Worm (Caenorhabditis elegans) whole organism, early embryonic: Measurements from ENCODE around the gene pdr-1.

Experiments
- F13C5.2 ChIP-seq: sonication (generic microtip); optimal IDR thresholded peaks from 2 replicates; lab custom pipeline; 2017; ENCODE audit warnings: mild to moderate bottlenecking, missing genetic modification characterization, inconsistent platforms, missing compliant biosample characterization
- aly-1 ChIP-seq: sonication (generic microtip); optimal IDR thresholded peaks from 2 replicates; lab custom pipeline; 2016; ENCODE audit warnings: missing genetic modification characterization, missing compliant biosample characterization
- ama-1 ChIP-seq: fragments of 150-350 bp; optimal IDR thresholded peaks from 2 replicates; lab custom pipeline; 2014
- ceh-13 ChIP-seq: fragments of 200-800 bp; sonication (Bioruptor generic); optimal IDR thresholded peaks from 2 replicates; lab custom pipeline; 2018; ENCODE audit warnings: mild to moderate bottlenecking, missing genetic modification characterization, missing compliant biosample characterization
- ceh-36 ChIP-seq: sonication (generic microtip); optimal IDR thresholded peaks from 2 replicates; lab custom pipeline; 2016; ENCODE audit warnings: missing genetic modification characterization, inconsistent platforms, missing compliant biosample characterization
- ets-7 ChIP-seq: sonication (generic microtip); optimal IDR thresholded peaks from 2 replicates; lab custom pipeline; 2016; ENCODE audit warnings: missing genotype, missing genetic modification characterization, missing compliant biosample characterization
- flt-1 ChIP-seq: fragments of 200-800 bp; sonication (Bioruptor generic); IDR thresholded peaks from 2 replicates; pipeline ENCODE4 v1.3.6; 2022; ENCODE audit warnings: missing genetic modification characterization, missing compliant biosample characterization
- hmbx-1 ChIP-seq: sonication (generic microtip); optimal IDR thresholded peaks from 2 replicates; lab custom pipeline; 2016; ENCODE audit warnings: mild to moderate bottlenecking, missing genetic modification characterization, missing compliant biosample characterization
- hmg-4 ChIP-seq: fragments of 200-800 bp; sonication (Bioruptor generic); optimal IDR thresholded peaks from 2 replicates; lab custom pipeline; 2018; ENCODE audit warnings: mild to moderate bottlenecking, missing genetic modification characterization, missing compliant biosample characterization
- pes-1 ChIP-seq: fragments of 200-800 bp; sonication (Bioruptor generic); IDR thresholded peaks from 2 replicates; pipeline ENCODE4 v1.3.6; 2022; ENCODE audit warnings: missing genetic modification reagents, missing genetic modification characterization, missing compliant biosample characterization
- scrt-1 ChIP-seq: fragments of 200-800 bp; sonication (Bioruptor generic); IDR thresholded peaks from 2 replicates; pipeline ENCODE4 v1.3.6; 2022; ENCODE audit warnings: missing genetic modification characterization, missing compliant biosample characterization
- sea-1 ChIP-seq: fragments of 200-800 bp; sonication (Bioruptor generic); conservative IDR thresholded peaks from 2 replicates; pipeline ENCODE4 v1.3.6; 2022; ENCODE audit warnings: missing genetic modification characterization, missing compliant biosample characterization
- tbx-11 ChIP-seq: fragments of 200-800 bp; sonication (Bioruptor generic); IDR thresholded peaks from 2 replicates; pipeline ENCODE4 v1.3.6; 2022; ENCODE audit warnings: missing genetic modification characterization, missing compliant biosample characterization
- tbx-37 ChIP-seq: fragments of 200-800 bp; sonication (Bioruptor generic); conservative IDR thresholded peaks from 2 replicates; pipeline ENCODE4 v1.3.6; 2022; ENCODE audit warnings: missing genetic modification reagents, missing genetic modification characterization, missing compliant biosample characterization

- TF ChIP-seq scrt-1 (GFP tag; lab: Robert Waterston, UW) = no peak
- no peak for TF ChIP-seq ama-1
- no peak for TF ChIP-seq ceh-36
- TF ChIP-seq hmbx-1 (tag; lab: Kevin White, UChicago) = no peak
- TF ChIP-seq aly-1 (tag; lab: Kevin White, UChicago) = no peak
- no peak for TF ChIP-seq pes-1 (GFP tag; lab: Robert Waterston, UW)
- TF ChIP-seq flt-1 (GFP tag; lab: Robert Waterston, UW) = no peak
- no peak for TF ChIP-seq hmg-4 (GFP tag; lab: Kevin White, UChicago)
- no peak for TF ChIP-seq tbx-11 (GFP tag; lab: Robert Waterston, UW)
- TF ChIP-seq sea-1 (GFP tag; lab: Robert Waterston, UW) = no peak
- no peak for TF ChIP-seq tbx-37 (GFP tag; lab: Robert Waterston, UW)
- TF ChIP-seq ceh-13 = no peak
- TF ChIP-seq F13C5.2 = no peak
- no peak for TF ChIP-seq ets-7 (tag; lab: Kevin White, UChicago)
These were observed 41.6 kb upstream of the pdr-1 start for ce11 chrIII:13729760-13730159.
